Fruit fly (Drosophila melanogaster) whole organism, embryonic: ENCODE measurements around the gene CG32425.

Source experiments
- Aef1 ChIP-seq: fragments of 200-800 bp; sonication (Bioruptor generic); IDR thresholded peaks from 3 replicates; pipeline ENCODE4 v1.3.6; 2022; ENCODE audit warnings: missing biosample characterization, missing genetic modification characterization
- Atf-2 ChIP-seq: fragments of 200-800 bp; sonication (Bioruptor generic); optimal IDR thresholded peaks from 2 replicates; lab custom pipeline; 2016; ENCODE audit warnings: missing biosample characterization, missing genetic modification characterization
- Atf6 ChIP-seq: fragments of 200-800 bp; sonication (Bioruptor generic); IDR thresholded peaks from 2 replicates; pipeline ENCODE4 v1.3.6; 2022; ENCODE audit warnings: missing biosample characterization, missing genetic modification characterization
- Awh ChIP-seq: fragments of 200-800 bp; sonication (Bioruptor generic); IDR thresholded peaks from 2 replicates; pipeline ENCODE4, ENCODE4 v1.3.6; 2022; ENCODE audit warnings: missing biosample characterization, missing genetic modification characterization
- B-H2 ChIP-seq: fragments of 200-800 bp; sonication (Bioruptor generic); optimal IDR thresholded peaks from 2 replicates; lab custom pipeline; 2018; ENCODE audit warnings: missing biosample characterization, mild to moderate bottlenecking, missing genetic modification characterization
- CG1024 ChIP-seq: fragments of 200-800 bp; sonication (Bioruptor generic); IDR thresholded peaks from 2 replicates; pipeline ENCODE4 v1.3.6; 2022; ENCODE audit warnings: missing biosample characterization, missing genetic modification characterization
- CG10979 ChIP-seq: fragments of 200-800 bp; sonication (Bioruptor generic); optimal IDR thresholded peaks from 2 replicates; lab custom pipeline; 2018; ENCODE audit warnings: missing biosample characterization, mild to moderate bottlenecking, missing genetic modification characterization, moderate library complexity
- CG12236 ChIP-seq: fragments of 200-800 bp; sonication (Bioruptor generic); optimal IDR thresholded peaks from 2 replicates; lab custom pipeline; 2016; ENCODE audit warnings: missing biosample characterization, missing genetic modification characterization
- CG12391 ChIP-seq: fragments of 200-800 bp; sonication (Bioruptor generic); optimal IDR thresholded peaks from 3 replicates; lab custom pipeline; 2018; ENCODE audit warnings: missing biosample characterization, mild to moderate bottlenecking, missing genetic modification characterization, moderate library complexity
- CG13624 ChIP-seq: fragments of 200-800 bp; sonication (Bioruptor generic); optimal IDR thresholded peaks from 2 replicates; lab custom pipeline; 2016; ENCODE audit warnings: missing biosample characterization, missing genetic modification characterization
- CG15011 ChIP-seq: fragments of 200-800 bp; sonication (Bioruptor generic); optimal IDR thresholded peaks from 3 replicates; lab custom pipeline; 2018; ENCODE audit warnings: missing biosample characterization, mild to moderate bottlenecking, missing genetic modification characterization
- CG15073 ChIP-seq: fragments of 200-800 bp; sonication (Bioruptor generic); optimal IDR thresholded peaks from 2 replicates; lab custom pipeline; 2016; ENCODE audit warnings: missing biosample characterization, missing genetic modification characterization
- CG17186 ChIP-seq: fragments of 200-800 bp; sonication (Bioruptor generic); optimal IDR thresholded peaks from 3 replicates; lab custom pipeline; 2017; ENCODE audit warnings: missing biosample characterization, missing genetic modification reagents, missing genetic modification characterization
- CG1832 ChIP-seq: fragments of 200-800 bp; sonication (Bioruptor generic); optimal IDR thresholded peaks from 2 replicates; lab custom pipeline; 2017; ENCODE audit warnings: missing biosample characterization, mild to moderate bottlenecking, missing genetic modification characterization, inconsistent platforms
- CG34376 ChIP-seq: fragments of 200-800 bp; sonication (Bioruptor generic); optimal IDR thresholded peaks from 2 replicates; lab custom pipeline; 2018; ENCODE audit warnings: missing biosample characterization, mild to moderate bottlenecking, missing genetic modification characterization
- CG43689 ChIP-seq: fragments of 200-800 bp; sonication (Bioruptor generic); IDR thresholded peaks from 2 replicates; pipeline ENCODE4 v1.3.6; 2022; ENCODE audit warnings: missing biosample characterization, missing genetic modification characterization
- CG4404 ChIP-seq: fragments of 200-800 bp; sonication (Bioruptor generic); IDR thresholded peaks from 2 replicates; pipeline ENCODE4 v1.3.6; 2022; ENCODE audit warnings: missing biosample characterization, missing genetic modification characterization
- CG6791 ChIP-seq: fragments of 200-800 bp; sonication (Bioruptor generic); IDR thresholded peaks from 3 replicates; pipeline ENCODE4 v1.3.6; 2022; ENCODE audit warnings: missing biosample characterization, missing genetic modification characterization; ENCODE audit not compliant: partially characterized antibody
- CG6813 ChIP-seq: fragments of 200-800 bp; sonication (Bioruptor generic); optimal IDR thresholded peaks from 2 replicates; lab custom pipeline; 2017; ENCODE audit warnings: missing biosample characterization, missing genetic modification characterization, mild to moderate bottlenecking, moderate library complexity, missing genetic modification reagents
- CG9817 ChIP-seq: fragments of 200-800 bp; sonication (Bioruptor generic); optimal IDR thresholded peaks from 2 replicates; lab custom pipeline; 2018; ENCODE audit warnings: missing biosample characterization, mild to moderate bottlenecking, missing genetic modification characterization, moderate library complexity
- Chrac-16 ChIP-seq: fragments of 200-800 bp; sonication (Bioruptor generic); optimal IDR thresholded peaks from 3 replicates; lab custom pipeline; 2016; ENCODE audit warnings: missing biosample characterization, missing genetic modification characterization
- Gsc ChIP-seq: fragments of 200-800 bp; sonication (Bioruptor generic); IDR thresholded peaks from 2 replicates; pipeline ENCODE4 v1.3.6; 2022; ENCODE audit warnings: missing biosample characterization, missing genetic modification characterization
- H15 ChIP-seq: fragments of 200-800 bp; sonication (Bioruptor generic); IDR thresholded peaks from 3 replicates; pipeline ENCODE4 v1.3.6; 2022; ENCODE audit warnings: missing biosample characterization, missing genetic modification characterization
- Hr78 ChIP-seq, 2 experiments: fragments of 200-800 bp in 1 of 2; fragments of >200 bp in 1 of 2; sonication (Bioruptor generic) in 1 of 2; optimal IDR thresholded peaks; 2 replicates each; lab custom pipeline; 2017 to 2019; ENCODE audit warnings: missing biosample characterization in 2 of 2, missing genetic modification characterization in 2 of 2, mild to moderate bottlenecking in 1 of 2, moderate library complexity in 1 of 2
- Hsf ChIP-seq: fragments of 200-800 bp; sonication (Bioruptor generic); optimal IDR thresholded peaks from 3 replicates; lab custom pipeline; 2016; ENCODE audit warnings: missing biosample characterization, missing genetic modification characterization
- NC2α ChIP-seq: fragments of 200-800 bp; sonication (Bioruptor generic); optimal IDR thresholded peaks from 2 replicates; lab custom pipeline; 2016; ENCODE audit warnings: missing biosample characterization, missing genetic modification characterization
- Nf-YC ChIP-seq: fragments of 200-800 bp; optimal IDR thresholded peaks from 3 replicates; lab custom pipeline; 2019; ENCODE audit warnings: missing biosample characterization, mild to moderate bottlenecking, missing genetic modification characterization, moderate library complexity
- Optix ChIP-seq: fragments of 200-800 bp; sonication (Bioruptor generic); IDR thresholded peaks from 3 replicates; pipeline ENCODE4 v1.3.6; 2022; ENCODE audit warnings: missing biosample characterization, missing genetic modification characterization
- Rx ChIP-seq: fragments of 200-800 bp; sonication (Bioruptor generic); IDR thresholded peaks from 2 replicates; pipeline ENCODE4 v1.3.6; 2022; ENCODE audit warnings: missing biosample characterization, missing genetic modification characterization
- Sin3A ChIP-seq: fragments of >200 bp; optimal IDR thresholded peaks from 2 replicates; lab custom pipeline; 2018
- ap ChIP-seq: fragments of 200-800 bp; sonication (Bioruptor generic); IDR thresholded peaks from 2 replicates; pipeline ENCODE4 v1.3.6; 2022; ENCODE audit warnings: missing biosample characterization, missing genetic modification characterization
- btn ChIP-seq: fragments of 200-800 bp; sonication (Bioruptor generic); optimal IDR thresholded peaks from 2 replicates; lab custom pipeline; 2016; ENCODE audit warnings: missing biosample characterization, missing genetic modification characterization
- caup ChIP-seq: fragments of 200-800 bp; sonication (Bioruptor generic); optimal IDR thresholded peaks from 3 replicates; lab custom pipeline; 2017; ENCODE audit warnings: missing biosample characterization, mild to moderate bottlenecking, missing genetic modification characterization, moderate library complexity; ENCODE audit not compliant: severe bottlenecking
- ci ChIP-seq: fragments of 200-800 bp; sonication (Bioruptor generic); IDR thresholded peaks from 3 replicates; pipeline ENCODE4 v1.3.6; 2022; ENCODE audit warnings: missing biosample characterization, missing genetic modification characterization
- dimm ChIP-seq: fragments of 200-800 bp; sonication (Bioruptor generic); IDR thresholded peaks from 2 replicates; pipeline ENCODE4 v1.3.6; 2022; ENCODE audit warnings: missing biosample characterization, missing genetic modification characterization
- disco-r ChIP-seq: fragments of 200-800 bp; sonication (Bioruptor generic); optimal IDR thresholded peaks from 2 replicates; lab custom pipeline; 2016; ENCODE audit warnings: missing biosample characterization, missing genetic modification characterization
- dmrt99B ChIP-seq: fragments of 200-800 bp; sonication (Bioruptor generic); optimal IDR thresholded peaks from 2 replicates; lab custom pipeline; 2018; ENCODE audit warnings: missing biosample characterization, mild to moderate bottlenecking, missing genetic modification characterization, moderate library complexity
- dysf ChIP-seq: fragments of 200-800 bp; sonication (Bioruptor generic); IDR thresholded peaks from 3 replicates; pipeline ENCODE4 v1.3.6; 2022; ENCODE audit warnings: missing biosample characterization, missing genetic modification characterization
- fd64A ChIP-seq: fragments of 200-800 bp; sonication (Bioruptor generic); optimal IDR thresholded peaks from 3 replicates; lab custom pipeline; 2018; ENCODE audit warnings: missing biosample characterization, mild to moderate bottlenecking, missing genetic modification characterization
- grn ChIP-seq: fragments of 200-800 bp; sonication (Bioruptor generic); optimal IDR thresholded peaks from 3 replicates; lab custom pipeline; 2017; ENCODE audit warnings: missing biosample characterization, missing genetic modification characterization
- hkb ChIP-seq, 2 experiments: fragments of 200-800 bp in 1 of 2; fragments of >200 bp in 1 of 2; sonication (Bioruptor generic) in 1 of 2; IDR thresholded peaks in 1 of 2; optimal IDR thresholded peaks in 1 of 2; 2 replicates each; pipeline versions ENCODE4 v1.3.6 to Lab custom; 2017 to 2022; ENCODE audit warnings: missing biosample characterization in 1 of 2, missing genetic modification characterization in 1 of 2
- ind ChIP-seq: fragments of 200-800 bp; sonication (Bioruptor generic); optimal IDR thresholded peaks from 3 replicates; lab custom pipeline; 2016; ENCODE audit warnings: missing biosample characterization, missing genetic modification characterization
- mam ChIP-seq: fragments of 200-800 bp; sonication (Bioruptor generic); optimal IDR thresholded peaks from 3 replicates; lab custom pipeline; 2016; ENCODE audit warnings: missing biosample characterization, missing genetic modification characterization
- onecut ChIP-seq: fragments of 200-800 bp; sonication (Bioruptor generic); IDR thresholded peaks from 2 replicates; pipeline ENCODE4 v1.3.6; 2022; ENCODE audit warnings: missing biosample characterization, missing genetic modification characterization
- run ChIP-seq: fragments of 200-800 bp; sonication (Bioruptor generic); optimal IDR thresholded peaks from 3 replicates; lab custom pipeline; 2018; ENCODE audit warnings: missing biosample characterization, mild to moderate bottlenecking, missing genetic modification characterization
- sug ChIP-seq: fragments of 200-800 bp; optimal IDR thresholded peaks from 2 replicates; lab custom pipeline; 2019; ENCODE audit warnings: missing biosample characterization, mild to moderate bottlenecking, missing genetic modification characterization, moderate library complexity
- tio ChIP-seq: fragments of 200-800 bp; sonication (Bioruptor generic); optimal IDR thresholded peaks from 2 replicates; lab custom pipeline; 2017; ENCODE audit warnings: missing biosample characterization, missing genetic modification characterization, inconsistent platforms
- toy ChIP-seq: fragments of 200-800 bp; sonication (Bioruptor generic); IDR thresholded peaks from 2 replicates; pipeline ENCODE4 v1.3.6; 2022; ENCODE audit warnings: missing biosample characterization, missing genetic modification characterization
- trh ChIP-seq: fragments of 200-800 bp; sonication (Bioruptor generic); optimal IDR thresholded peaks from 2 replicates; lab custom pipeline; 2016; ENCODE audit warnings: missing biosample characterization, missing genetic modification characterization
- vvl ChIP-seq: fragments of 200-800 bp; sonication (Bioruptor generic); IDR thresholded peaks from 2 replicates; pipeline ENCODE4 v1.3.6; 2022; ENCODE audit warnings: missing biosample characterization, missing genetic modification characterization

CG32425 gene

dm6 chr3L:20470991-20471498 is 26.1 kb upstream of the CG32425 start (continued):
- no peak for TF ChIP-seq CG9817 (tag; lab: Kevin White, UChicago)
- no peak for TF ChIP-seq CG13624
- TF ChIP-seq Atf-2 (GFP tag; lab: Kevin White, UChicago) = no peak
- TF ChIP-seq Nf-YC (tag; lab: Kevin White, UChicago) = peak; percentile 33
- TF ChIP-seq CG34376 (GFP tag; lab: Kevin White, UChicago) = peak; percentile 67
- peak; percentile 83 for TF ChIP-seq grn (GFP tag; lab: Kevin White, UChicago)
- peak; percentile 78 for TF ChIP-seq vvl (GFP tag; lab: Robert Waterston, UW)
- no peak for TF ChIP-seq H15 (GFP tag; lab: Robert Waterston, UW)
- TF ChIP-seq CG15073 = no peak
- TF ChIP-seq dmrt99B (tag; lab: Kevin White, UChicago) = peak; percentile 74
- peak; percentile 68 for TF ChIP-seq CG6813 (GFP tag; lab: Kevin White, UChicago)
- TF ChIP-seq NC2α (GFP tag; lab: Kevin White, UChicago) = no peak
- TF ChIP-seq Aef1 = peak; percentile 49; the same call in 2 of the 3 replicates
- TF ChIP-seq ap (GFP tag; lab: Robert Waterston, UW) = peak; percentile 26; the same call in 1 of the 2 replicates
- peak; percentile 49 for TF ChIP-seq fd64A (GFP tag; lab: Kevin White, UChicago)
- peak; percentile 45 for TF ChIP-seq CG10979 (tag; lab: Kevin White, UChicago)
- no peak for TF ChIP-seq dimm (GFP tag; lab: Robert Waterston, UW)
- TF ChIP-seq ind = peak; percentile 32
- peak; percentile 41; the same call in 1 of the 2 replicates for TF ChIP-seq Rx (GFP tag; lab: Robert Waterston, UW)
- TF ChIP-seq sug (tag; lab: Kevin White, UChicago) = peak; percentile 67
- no peak for TF ChIP-seq Chrac-16 (GFP tag; lab: Kevin White, UChicago)
- no peak for TF ChIP-seq CG12236
- TF ChIP-seq CG1024 (GFP tag; lab: Robert Waterston, UW) = peak; percentile 65
- no peak for TF ChIP-seq Gsc (GFP tag; lab: Robert Waterston, UW)
- peak; percentile 45 for TF ChIP-seq run (tag; lab: Kevin White, UChicago)
- no peak for TF ChIP-seq trh (GFP tag; lab: Kevin White, UChicago)
- TF ChIP-seq B-H2 (GFP tag; lab: Kevin White, UChicago) = no peak
- peak; percentile 37; the same call in 1 of the 2 replicates for TF ChIP-seq CG43689 (GFP tag; lab: Robert Waterston, UW)
- TF ChIP-seq Optix (GFP tag; lab: Robert Waterston, UW) = peak; percentile 61; the same call in 2 of the 3 replicates
- peak; percentile 74 for TF ChIP-seq dysf (GFP tag; lab: Robert Waterston, UW)
- TF ChIP-seq CG12391 (tag; lab: Kevin White, UChicago) = peak; percentile 35
- peak; percentile 86 for TF ChIP-seq ci (GFP tag; lab: Robert Waterston, UW)
- TF ChIP-seq onecut (GFP tag; lab: Robert Waterston, UW) = 0 out of 2 replicates have a peak, but pooled peaks have one; percentile 3
- no peak for TF ChIP-seq btn (GFP tag; lab: Kevin White, UChicago)
- TF ChIP-seq CG1832 (GFP tag; lab: Kevin White, UChicago) = no peak
- TF ChIP-seq tio (GFP tag; lab: Kevin White, UChicago) = peak; percentile 3
- TF ChIP-seq toy (GFP tag; lab: Robert Waterston, UW) = no peak
- TF ChIP-seq Sin3A (lab: Kevin White, UChicago) = no peak
- no peak for TF ChIP-seq disco-r (GFP tag; lab: Kevin White, UChicago)
- TF ChIP-seq CG15011 = peak; percentile 0
- no peak for TF ChIP-seq mam
- peak; percentile 69 for TF ChIP-seq Atf6 (GFP tag; lab: Robert Waterston, UW)
- peak; percentile 16 for TF ChIP-seq Hsf (GFP tag; lab: Kevin White, UChicago)
- TF ChIP-seq CG4404 (GFP tag; lab: Robert Waterston, UW) = 0 out of 2 replicates have a peak, but pooled peaks have one; percentile 14
- TF ChIP-seq CG6791 (GFP tag; lab: Robert Waterston, UW) = no peak
- no peak for TF ChIP-seq Hr78 (GFP tag; optimal IDR thresholded peaks at IDR 0.05; lab: Kevin White, UChicago)
- TF ChIP-seq hkb (optimal IDR thresholded peaks at IDR 0.05; lab: Kevin White, UChicago) = no peak
- TF ChIP-seq hkb (GFP tag; IDR thresholded peaks at IDR 0.05; lab: Robert Waterston, UW) = peak; percentile 84
- 0 out of 2 replicates have a peak, but pooled peaks have one; percentile 55 for TF ChIP-seq Awh (GFP tag; lab: Robert Waterston, UW)
- TF ChIP-seq caup = peak; percentile 18
- no peak for TF ChIP-seq CG17186 (GFP tag; lab: Kevin White, UChicago)
